Fruit fly (Drosophila melanogaster): Measurements from ENCODE around the gene Sfp33A3.

DNA sequence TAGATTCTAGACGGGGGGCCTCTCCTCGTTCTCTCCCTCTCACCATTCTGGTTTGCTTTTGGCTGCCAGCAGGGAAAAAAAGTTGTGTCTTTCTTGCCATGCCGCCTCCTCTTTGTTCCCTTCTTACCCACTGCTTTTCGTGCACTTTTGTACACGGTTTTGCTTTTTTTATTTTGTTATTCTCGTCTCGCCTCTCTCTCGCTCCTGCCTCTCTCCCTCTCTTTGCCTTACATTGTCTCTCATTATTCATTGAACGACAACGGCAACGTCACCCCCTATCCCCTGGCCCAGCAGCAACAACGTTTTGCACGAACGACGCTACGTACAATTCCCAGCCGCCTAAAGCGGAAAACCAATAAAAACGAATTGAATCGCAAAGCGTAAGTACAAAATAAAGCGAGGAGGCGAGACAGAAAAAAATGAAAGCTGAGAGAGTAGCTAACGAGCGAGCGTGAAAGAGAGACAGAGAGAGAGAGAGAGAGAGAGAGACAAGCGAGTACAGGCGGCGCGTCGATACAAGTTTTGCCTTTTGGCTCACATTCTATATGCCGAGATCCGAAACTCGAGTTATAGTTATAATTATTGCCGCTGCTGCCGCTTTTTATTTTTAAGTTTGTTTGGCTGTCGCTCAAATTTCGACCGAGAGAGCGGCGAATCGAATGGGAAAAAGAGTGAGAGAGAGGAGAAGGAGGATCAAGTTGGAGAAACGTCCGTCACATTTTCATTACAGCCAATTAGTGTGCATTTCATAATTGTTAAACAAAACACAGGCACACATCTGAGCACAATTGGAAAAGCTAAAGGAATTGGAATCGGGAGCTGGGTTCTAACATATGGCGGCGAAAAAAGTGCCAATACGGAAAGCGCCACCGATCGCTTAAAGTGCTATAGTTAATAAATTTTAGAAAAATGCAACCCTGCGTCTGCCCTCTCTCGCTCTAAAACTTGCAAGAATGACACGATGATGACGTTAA is 32.7 kb upstream of the Sfp33A3 start:
- TF ChIP-seq psq (optimal IDR thresholded peaks at IDR 0.05) = peak; percentile 81
- peak; percentile 92 for TF ChIP-seq Dll (optimal IDR thresholded peaks at IDR 0.05)
